Worm (Caenorhabditis elegans): ENCODE data around the gene nas-28.

- no peak for TF ChIP-seq ztf-4 (tag; optimal IDR thresholded peaks at IDR 0.05)
- TF ChIP-seq sma-3 (GFP tag; optimal IDR thresholded peaks at IDR 0.05), result no peak
- no peak for TF ChIP-seq gmeb-1 (tag; optimal IDR thresholded peaks at IDR 0.05)
- peak in 1 of 2 experiments; percentile 18 for TF ChIP-seq lsy-2 (tag; optimal IDR thresholded peaks at IDR 0.05)
- TF ChIP-seq R02D3.7 (tag; optimal IDR thresholded peaks at IDR 0.05), result no peak
- TF ChIP-seq nhr-21 (tag; optimal IDR thresholded peaks at IDR 0.05), result no peak
- TF ChIP-seq unc-39 (tag; optimal IDR thresholded peaks at IDR 0.05), result no peak
- no peak for TF ChIP-seq ztf-11 (tag; optimal IDR thresholded peaks at IDR 0.05)
- TF ChIP-seq nhr-77 (tag; optimal IDR thresholded peaks at IDR 0.05), result no peak
- no peak for TF ChIP-seq nhr-11 (tag; optimal IDR thresholded peaks at IDR 0.05)
- no peak for TF ChIP-seq lin-39 (tag; optimal IDR thresholded peaks at IDR 0.05)
- TF ChIP-seq mab-5 (tag; optimal IDR thresholded peaks at IDR 0.05), result no peak
- no peak for TF ChIP-seq nhr-12 (tag; optimal IDR thresholded peaks at IDR 0.05)
- TF ChIP-seq aly-2 (tag; optimal IDR thresholded peaks at IDR 0.05), result no peak
Observed at ce11 chrIII:6138457-6138856, 44.6 kb downstream of the nas-28 start.

Measured in whole organism, L2 larva.